Fruit fly (Drosophila melanogaster) whole organism, prepupa: Measurements from ENCODE around the gene RecQ5.
A peak's percentile ranks its signal among the peaks of the same experiment; 100 is the strongest.

ENCODE experiments used
- CG6854 ChIP-seq: fragments of 200-800 bp; sonication (Bioruptor generic); optimal IDR thresholded peaks from 2 replicates; lab custom pipeline; 2017; ENCODE audit warnings: missing biosample characterization, mild to moderate bottlenecking, missing genetic modification characterization
- Hr38 ChIP-seq: sonication (Bioruptor generic); optimal IDR thresholded peaks from 2 replicates; lab custom pipeline; 2016; ENCODE audit warnings: missing biosample characterization, missing genetic modification characterization
- OdsH ChIP-seq: fragments of 200-800 bp; sonication (Bioruptor generic); optimal IDR thresholded peaks from 3 replicates; lab custom pipeline; 2016; ENCODE audit warnings: missing biosample characterization, missing genetic modification characterization
- fd59A ChIP-seq: fragments of 200-800 bp; sonication (Bioruptor generic); optimal IDR thresholded peaks from 2 replicates; lab custom pipeline; 2017; ENCODE audit warnings: missing biosample characterization, mild to moderate bottlenecking, missing genetic modification characterization, missing genetic modification reagents
- pdm3 ChIP-seq: fragments of 200-800 bp; sonication (Bioruptor generic); optimal IDR thresholded peaks from 3 replicates; lab custom pipeline; 2016; ENCODE audit warnings: missing biosample characterization, missing genetic modification characterization
- spab ChIP-seq: fragments of 200-800 bp; sonication (Bioruptor generic); optimal IDR thresholded peaks from 2 replicates; lab custom pipeline; 2017; ENCODE audit warnings: missing biosample characterization, mild to moderate bottlenecking, missing genetic modification characterization, missing genetic modification reagents

DNA sequence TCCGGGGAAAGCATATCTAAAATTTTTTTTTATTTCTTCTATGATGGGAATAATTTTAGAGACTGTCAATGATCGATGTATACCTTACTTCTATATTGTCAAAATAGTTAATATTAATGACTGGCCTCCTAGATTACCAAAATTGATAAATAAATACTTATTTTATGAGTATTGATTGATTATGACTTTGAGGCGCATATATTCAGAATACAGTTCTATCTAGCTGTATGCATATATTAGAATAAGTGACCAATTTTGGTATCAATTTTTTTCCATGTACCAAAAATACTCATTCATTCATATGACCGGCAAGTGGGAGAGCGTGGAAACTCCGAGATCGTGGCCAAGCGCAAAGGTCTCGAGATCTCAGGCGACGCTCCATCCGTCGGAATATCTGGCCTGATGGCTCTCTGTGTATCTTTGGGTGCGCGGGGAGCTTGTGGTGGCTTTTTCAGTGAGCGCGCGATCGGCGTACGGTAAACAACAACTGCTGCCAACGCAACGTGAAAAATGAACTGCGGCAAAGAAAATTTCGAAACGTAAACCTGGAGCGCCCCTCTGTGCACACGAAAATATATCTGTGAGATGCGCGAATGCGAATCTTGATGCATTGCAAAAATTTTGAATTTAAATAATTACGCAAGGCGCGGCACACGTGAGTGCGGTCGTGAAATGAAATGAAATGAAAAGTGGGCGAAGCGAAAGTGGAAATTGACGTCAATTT is 40.7 kb upstream of the RecQ5 start, which contains the start of the genes CG43121 and ome:
- TF ChIP-seq pdm3 (GFP tag; lab: Kevin White, UChicago) (peak; percentile 38), OdsH (peak; percentile 11), CG6854 (peak; percentile 39), fd59A (GFP tag; lab: Kevin White, UChicago) (no peak), spab (GFP tag; lab: Kevin White, UChicago) (no peak), Hr38 (GFP tag; lab: Kevin White, UChicago) (no peak)
